Comparison of ENCODE assay signal across 5 fruit fly cellular contexts in the genomic region with DNA sequence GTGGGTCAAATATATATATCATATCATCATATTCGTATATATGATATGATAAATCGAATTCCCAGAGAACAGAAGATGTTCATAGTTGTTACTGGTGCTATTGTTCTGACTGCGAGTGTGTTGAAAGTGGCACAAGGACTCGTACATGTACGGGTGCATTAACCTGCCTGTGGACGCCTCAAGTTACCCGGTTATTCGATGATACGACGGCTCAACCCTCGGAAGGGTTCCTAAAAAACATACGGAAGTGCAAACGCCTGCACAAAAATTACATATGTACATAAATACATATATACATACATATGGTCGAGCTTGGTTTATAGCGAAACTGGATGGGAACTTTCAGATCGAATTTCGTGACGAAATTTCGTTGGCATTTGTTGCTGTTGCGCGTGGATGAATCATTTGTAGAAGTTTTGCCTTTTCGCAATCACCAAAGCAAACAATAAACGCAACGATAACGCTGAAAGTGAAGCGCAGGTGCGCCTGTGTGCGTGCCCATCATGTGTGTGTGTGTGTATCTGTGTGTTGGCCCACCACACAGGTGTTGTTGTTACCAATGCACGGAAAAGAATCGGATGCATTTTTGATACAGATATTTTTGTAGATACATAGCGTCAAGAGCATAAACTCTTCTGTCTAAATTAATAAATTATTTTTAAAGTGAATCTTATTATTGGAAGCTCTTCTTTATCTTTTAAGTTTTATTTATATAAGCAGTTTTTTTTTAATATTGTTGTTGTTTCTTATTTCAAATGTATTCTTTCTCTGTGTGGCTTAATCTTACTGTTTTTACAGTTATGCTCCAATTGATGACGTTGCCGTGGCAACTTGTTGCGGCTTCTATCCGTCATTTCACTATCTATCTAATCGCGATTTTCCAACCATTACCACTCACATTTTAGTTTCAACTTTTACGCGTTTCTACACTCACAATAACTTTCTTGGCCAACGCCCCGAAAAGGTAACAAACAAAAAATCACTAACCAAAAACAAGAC.
TF ChIP-seq lines count a peak whose summit lies in the region.

No protein-coding gene starts in this region.

- no peak for TF ChIP-seq CTCF in whole organism, embryonic (GFP tag; optimal IDR thresholded peaks at IDR 0.05; lab: Kevin White, UChicago)

TF ChIP-seq in whole organism, adult, 20 proteins besides CTCF, POLR2A, EP300 and RAD21 (continues in another document):
- TF ChIP-seq pad (GFP tag; optimal IDR thresholded peaks at IDR 0.05; lab: Kevin White, UChicago) (peak; percentile 42), CG7101 (tag; optimal IDR thresholded peaks at IDR 0.05; lab: Kevin White, UChicago) (peak; percentile 72), CG1620 (GFP tag; optimal IDR thresholded peaks at IDR 0.05; lab: Kevin White, UChicago) (peak; percentile 8), toe (GFP tag; optimal IDR thresholded peaks at IDR 0.05; lab: Kevin White, UChicago) (peak; percentile 33), CG14711 (tag; optimal IDR thresholded peaks at IDR 0.05; lab: Kevin White, UChicago) (peak; percentile 68), kay (GFP tag; lab: Kevin White, UChicago; ENCODE audit: borderline replicate concordance) (peak; percentile 98), cic (GFP tag; optimal IDR thresholded peaks at IDR 0.05; lab: Kevin White, UChicago) (no peak), CG12768 (GFP tag; optimal IDR thresholded peaks at IDR 0.05; lab: Kevin White, UChicago) (peak; percentile 9), ovo (GFP tag; optimal IDR thresholded peaks at IDR 0.05; lab: Kevin White, UChicago) (no peak), CG11617 (GFP tag; optimal IDR thresholded peaks at IDR 0.05; lab: Kevin White, UChicago) (peak; percentile 53), Hr96 (GFP tag; optimal IDR thresholded peaks at IDR 0.05; lab: Kevin White, UChicago) (peak; percentile 37), CG7045 (GFP tag; optimal IDR thresholded peaks at IDR 0.05; lab: Kevin White, UChicago) (peak; percentile 73), Clk (GFP tag; optimal IDR thresholded peaks at IDR 0.05; lab: Kevin White, UChicago) (peak; percentile 31), CG5204 (GFP tag; optimal IDR thresholded peaks at IDR 0.05; lab: Kevin White, UChicago) (peak; percentile 45), tj (GFP tag; optimal IDR thresholded peaks at IDR 0.05; lab: Kevin White, UChicago) (peak; percentile 57)

TF ChIP-seq in whole organism, embryonic, 481 proteins besides CTCF, POLR2A, EP300 and RAD21 (continues in another document):
- TF ChIP-seq sob (GFP tag; IDR thresholded peaks at IDR 0.05; lab: Robert Waterston, UW) (peak; percentile 56), MESR4 (GFP tag; optimal IDR thresholded peaks at IDR 0.05; lab: Kevin White, UChicago) (no peak), wek (GFP tag; optimal IDR thresholded peaks at IDR 0.05; lab: Kevin White, UChicago) (no peak), CG11085 (GFP tag; IDR thresholded peaks at IDR 0.05; lab: Robert Waterston, UW) (no peak), Awh (GFP tag; IDR thresholded peaks at IDR 0.05; lab: Robert Waterston, UW) (peak; percentile 77; the same call in 1 of the 2 replicates), unpg (GFP tag; optimal IDR thresholded peaks at IDR 0.05; lab: Kevin White, UChicago) (peak; percentile 79), CG12236 (GFP tag; optimal IDR thresholded peaks at IDR 0.05; lab: Kevin White, UChicago) (peak; percentile 9), lbe (GFP tag; optimal IDR thresholded peaks at IDR 0.05; lab: Kevin White, UChicago) (peak; percentile 80), Mad (GFP tag; optimal IDR thresholded peaks at IDR 0.05; lab: Kevin White, UChicago) (peak; percentile 34), yki (optimal IDR thresholded peaks at IDR 0.05; lab: Kevin White, UChicago) (no peak), Hmr (GFP tag; optimal IDR thresholded peaks at IDR 0.05; lab: Kevin White, UChicago) (peak; percentile 53), CG18011 (GFP tag; optimal IDR thresholded peaks at IDR 0.05; lab: Kevin White, UChicago) (no peak), CG9727 (GFP tag; optimal IDR thresholded peaks at IDR 0.05; lab: Kevin White, UChicago) (peak; percentile 80), CG15073 (GFP tag; optimal IDR thresholded peaks at IDR 0.05; lab: Kevin White, UChicago) (peak; percentile 9), Dp (GFP tag; optimal IDR thresholded peaks at IDR 0.05; lab: Kevin White, UChicago) (no peak), CG11093 (GFP tag; IDR thresholded peaks at IDR 0.05; lab: Robert Waterston, UW) (peak; percentile 52; the same call in 2 of the 3 replicates)

TF ChIP-seq in whole organism, prepupa, 60 proteins besides CTCF, POLR2A, EP300 and RAD21 (continues in another document):
- TF ChIP-seq svp (GFP tag; lab: Kevin White, UChicago), result peak; percentile 93
- peak; percentile 73 for TF ChIP-seq CG11762 (GFP tag; optimal IDR thresholded peaks at IDR 0.05; lab: Kevin White, UChicago; ENCODE audit: insufficient read depth)
- peak; percentile 78 for TF ChIP-seq CG4318 (GFP tag; optimal IDR thresholded peaks at IDR 0.05; lab: Kevin White, UChicago)
- TF ChIP-seq CG3919 (GFP tag; optimal IDR thresholded peaks at IDR 0.05; lab: Kevin White, UChicago), result peak; percentile 82
- peak; percentile 83 for TF ChIP-seq pdm3 (GFP tag; optimal IDR thresholded peaks at IDR 0.05; lab: Kevin White, UChicago)
- TF ChIP-seq Sox14 (GFP tag; optimal IDR thresholded peaks at IDR 0.05; lab: Kevin White, UChicago), result peak; percentile 74
- TF ChIP-seq CG6792 (GFP tag; optimal IDR thresholded peaks at IDR 0.05; lab: Kevin White, UChicago), result peak; percentile 86
- TF ChIP-seq CG6276 (GFP tag; optimal IDR thresholded peaks at IDR 0.05; lab: Kevin White, UChicago), result no peak
- peak; percentile 29 for TF ChIP-seq net (GFP tag; optimal IDR thresholded peaks at IDR 0.05; lab: Kevin White, UChicago)
- TF ChIP-seq fd85E (GFP tag; optimal IDR thresholded peaks at IDR 0.05; lab: Kevin White, UChicago), result no peak
- TF ChIP-seq Eip93F (GFP tag; optimal IDR thresholded peaks at IDR 0.05; lab: Kevin White, UChicago), result peak; percentile 27
- peak; percentile 93 for TF ChIP-seq CG15336 (GFP tag; IDR thresholded peaks at IDR 0.05; lab: Robert Waterston, UW)
- peak; percentile 84 for TF ChIP-seq Gug (GFP tag; IDR thresholded peaks at IDR 0.05; lab: Robert Waterston, UW)
- peak; percentile 91 for TF ChIP-seq CG8119 (GFP tag; IDR thresholded peaks at IDR 0.05; lab: Robert Waterston, UW)
- TF ChIP-seq CG6854 (GFP tag; optimal IDR thresholded peaks at IDR 0.05; lab: Kevin White, UChicago), result peak; percentile 35
- TF ChIP-seq CG7368 (GFP tag; optimal IDR thresholded peaks at IDR 0.05; lab: Kevin White, UChicago), result peak; percentile 63
- peak; percentile 82 for TF ChIP-seq Smox (GFP tag; optimal IDR thresholded peaks at IDR 0.05; lab: Kevin White, UChicago)

TF ChIP-seq in whole organism, pupa, 21 proteins besides CTCF, POLR2A, EP300 and RAD21 (continues in another document):
- TF ChIP-seq CG9948 (tag; optimal IDR thresholded peaks at IDR 0.05; lab: Kevin White, UChicago) (peak; percentile 81), rn (GFP tag; IDR thresholded peaks at IDR 0.05; lab: Robert Waterston, UW) (peak; percentile 59), gl (tag; optimal IDR thresholded peaks at IDR 0.05; lab: Kevin White, UChicago) (peak; percentile 14), CG12605 (GFP tag; IDR thresholded peaks at IDR 0.05; lab: Robert Waterston, UW) (peak; percentile 75), Pif1B (GFP tag; optimal IDR thresholded peaks at IDR 0.05; lab: Kevin White, UChicago) (peak; percentile 63), EcR (GFP tag; optimal IDR thresholded peaks at IDR 0.05; lab: Kevin White, UChicago) (peak; percentile 83), CG17806 (tag; optimal IDR thresholded peaks at IDR 0.05; lab: Kevin White, UChicago) (peak; percentile 79), Pif1A (GFP tag; optimal IDR thresholded peaks at IDR 0.05; lab: Kevin White, UChicago) (no peak), CG13204 (GFP tag; optimal IDR thresholded peaks at IDR 0.05; lab: Kevin White, UChicago) (no peak), CG34367 (tag; optimal IDR thresholded peaks at IDR 0.05; lab: Kevin White, UChicago) (peak; percentile 64), CG8159 (tag; optimal IDR thresholded peaks at IDR 0.05; lab: Kevin White, UChicago) (peak; percentile 87), CG10348 (GFP tag; IDR thresholded peaks at IDR 0.05; lab: Robert Waterston, UW) (no peak), fd96Ca (GFP tag; IDR thresholded peaks at IDR 0.05; lab: Robert Waterston, UW) (0 out of 3 replicates have a peak, but pooled peaks have one; percentile 62), D1 (tag; optimal IDR thresholded peaks at IDR 0.05; lab: Kevin White, UChicago) (peak; percentile 17), Snoo (tag; optimal IDR thresholded peaks at IDR 0.05; lab: Kevin White, UChicago) (peak; percentile 78), Ets98B (GFP tag; IDR thresholded peaks at IDR 0.05; lab: Robert Waterston, UW) (peak; percentile 81), CG32121 (GFP tag; IDR thresholded peaks at IDR 0.05; lab: Robert Waterston, UW) (peak; percentile 85), CG15710 (tag; optimal IDR thresholded peaks at IDR 0.05; lab: Kevin White, UChicago) (peak; percentile 81)

TF ChIP-seq in whole organism, wandering third instar larva, 38 proteins besides CTCF, POLR2A, EP300 and RAD21 (continues in another document):
- no peak for TF ChIP-seq Vsx2 (GFP tag; optimal IDR thresholded peaks at IDR 0.05; lab: Kevin White, UChicago; ENCODE audit: partially characterized antibody)
- TF ChIP-seq Hr83 (GFP tag; optimal IDR thresholded peaks at IDR 0.05; lab: Kevin White, UChicago; ENCODE audit: poor library complexity, severe bottlenecking), result peak; percentile 66
- TF ChIP-seq foxo (GFP tag; optimal IDR thresholded peaks at IDR 0.05; lab: Kevin White, UChicago), result peak in 1 of 2 experiments; percentile 83
- TF ChIP-seq ey (GFP tag; optimal IDR thresholded peaks at IDR 0.05; lab: Kevin White, UChicago), result peak; percentile 74
- TF ChIP-seq lola (GFP tag; optimal IDR thresholded peaks at IDR 0.05; lab: Kevin White, UChicago), result no peak
- TF ChIP-seq CG32264 (GFP tag; optimal IDR thresholded peaks at IDR 0.05; lab: Kevin White, UChicago), result peak; percentile 50
- peak; percentile 41 for TF ChIP-seq N (GFP tag; optimal IDR thresholded peaks at IDR 0.05; lab: Kevin White, UChicago)
- TF ChIP-seq br (GFP tag; optimal IDR thresholded peaks at IDR 0.05; lab: Kevin White, UChicago), result peak; percentile 79
- peak; percentile 88 for TF ChIP-seq Sp1 (GFP tag; optimal IDR thresholded peaks at IDR 0.05; lab: Kevin White, UChicago)
- no peak for TF ChIP-seq Rel (GFP tag; optimal IDR thresholded peaks at IDR 0.05; lab: Kevin White, UChicago)
- peak; percentile 1 for TF ChIP-seq Rel (tag; optimal IDR thresholded peaks at IDR 0.05; lab: Kevin White, UChicago)
- TF ChIP-seq sv (GFP tag; optimal IDR thresholded peaks at IDR 0.05; lab: Kevin White, UChicago), result no peak
- TF ChIP-seq dsf (GFP tag; optimal IDR thresholded peaks at IDR 0.05; lab: Kevin White, UChicago; ENCODE audit: borderline replicate concordance), result peak; percentile 43
- no peak for TF ChIP-seq Dfd (GFP tag; optimal IDR thresholded peaks at IDR 0.05; lab: Kevin White, UChicago)
- TF ChIP-seq CG9705 (GFP tag; optimal IDR thresholded peaks at IDR 0.05; lab: Kevin White, UChicago), result peak; percentile 33
- peak; percentile 80 for TF ChIP-seq OdsH (GFP tag; optimal IDR thresholded peaks at IDR 0.05; lab: Kevin White, UChicago)
- TF ChIP-seq dl (GFP tag; optimal IDR thresholded peaks at IDR 0.05; lab: Kevin White, UChicago; ENCODE audit: insufficient read depth in 1 of 2, partially characterized antibody in 2 of 2), result no peak
- TF ChIP-seq dmrt93B (GFP tag; optimal IDR thresholded peaks at IDR 0.05; lab: Kevin White, UChicago), result peak; percentile 78
